Worm (Caenorhabditis elegans) whole organism, L4 larva: Measurements from ENCODE around the gene B0563.8.

ENCODE experiments used
- D1046.2 ChIP-seq: fragments of 200-800 bp; sonication (Bioruptor generic); IDR thresholded peaks from 2 replicates; pipeline ENCODE4 v1.3.6; 2022; ENCODE audit warnings: missing genetic modification characterization, missing compliant biosample characterization
- F37D6.2 ChIP-seq: sonication (generic microtip); optimal IDR thresholded peaks from 2 replicates; lab custom pipeline; 2016; ENCODE audit warnings: mild to moderate bottlenecking, missing genetic modification characterization, missing compliant biosample characterization
- F44E2.7 ChIP-seq: fragments of 200-800 bp; sonication (Bioruptor generic); IDR thresholded peaks from 2 replicates; pipeline ENCODE4 v2.1.2; 2022; ENCODE audit warnings: missing genetic modification characterization, missing compliant biosample characterization
- F49E8.2 ChIP-seq: sonication (generic microtip); optimal IDR thresholded peaks from 2 replicates; lab custom pipeline; 2016; ENCODE audit warnings: missing compliant biosample characterization, mild to moderate bottlenecking, missing genetic modification characterization, borderline replicate concordance
- Y105C5A.15 ChIP-seq: fragments of 200-800 bp; sonication (Bioruptor generic); IDR thresholded peaks from 2 replicates; pipeline ENCODE4 v1.3.6; 2022; ENCODE audit warnings: missing genetic modification characterization, missing compliant biosample characterization
- Y48G9A.11 ChIP-seq: fragments of 200-800 bp; sonication (Bioruptor generic); IDR thresholded peaks from 2 replicates; pipeline ENCODE4 v1.3.6; 2022; ENCODE audit warnings: missing genetic modification reagents, missing genetic modification characterization, missing compliant biosample characterization
- Y5F2A.4 ChIP-seq: fragments of 200-800 bp; sonication (Bioruptor generic); optimal IDR thresholded peaks from 2 replicates; lab custom pipeline; 2018; ENCODE audit warnings: mild to moderate bottlenecking, missing genetic modification characterization, missing compliant biosample characterization
- Y75B8A.6 ChIP-seq: fragments of 200-800 bp; sonication (Bioruptor generic); IDR thresholded peaks from 2 replicates; pipeline ENCODE4 v1.3.6; 2022; ENCODE audit warnings: missing genetic modification reagents, missing genetic modification characterization, missing compliant biosample characterization
- ZK337.2 ChIP-seq: fragments of 200-800 bp; sonication (Bioruptor generic); IDR thresholded peaks from 2 replicates; pipeline ENCODE4 v1.3.6; 2022; ENCODE audit warnings: missing genetic modification reagents, missing genetic modification characterization, missing compliant biosample characterization
- aly-2 ChIP-seq: sonication (generic microtip); optimal IDR thresholded peaks from 2 replicates; lab custom pipeline; 2018; ENCODE audit warnings: missing biosample characterization, missing genetic modification characterization
- ama-1 ChIP-seq: fragments of 150-350 bp; optimal IDR thresholded peaks from 2 replicates; lab custom pipeline; 2014; ENCODE audit warnings: inconsistent platforms, mixed read lengths
- ceh-20 ChIP-seq: fragments of 200-800 bp; sonication (Bioruptor generic); IDR thresholded peaks from 2 replicates; pipeline ENCODE4 v1.3.6; 2022; ENCODE audit warnings: missing genetic modification reagents, missing genetic modification characterization, missing compliant biosample characterization
- ceh-32 ChIP-seq: sonication (generic microtip); optimal IDR thresholded peaks from 2 replicates; lab custom pipeline; 2016; ENCODE audit warnings: mild to moderate bottlenecking, missing genetic modification characterization, missing compliant biosample characterization; ENCODE audit not compliant: poor library complexity
- ceh-44 ChIP-seq: fragments of 200-800 bp; sonication (Bioruptor generic); IDR thresholded peaks from 2 replicates; pipeline ENCODE4 v1.3.6; 2022; ENCODE audit warnings: missing genetic modification reagents, missing genetic modification characterization, missing compliant biosample characterization
- ceh-62 ChIP-seq: sonication (generic microtip); optimal IDR thresholded peaks from 2 replicates; lab custom pipeline; 2017; ENCODE audit warnings: missing biosample characterization, missing genetic modification characterization
- ceh-82 ChIP-seq: sonication (generic microtip); optimal IDR thresholded peaks from 2 replicates; lab custom pipeline; 2017; ENCODE audit warnings: missing biosample characterization, missing genetic modification characterization
- ces-1 ChIP-seq: fragments of 150-350 bp; sonication (generic microtip); optimal IDR thresholded peaks from 4 replicates; lab custom pipeline; 2014; ENCODE audit warnings: missing biosample characterization, missing genetic modification reagents, missing genetic modification characterization
- cey-2 ChIP-seq: sonication (generic microtip); optimal IDR thresholded peaks from 3 replicates; lab custom pipeline; 2017; ENCODE audit warnings: missing genetic modification characterization, mild to moderate bottlenecking, missing compliant biosample characterization, antibody characterized with exemption, borderline replicate concordance; ENCODE audit not compliant: insufficient read depth
- ctbp-1 ChIP-seq: fragments of 200-800 bp; sonication (Bioruptor generic); IDR thresholded peaks from 2 replicates; pipeline ENCODE4 v1.3.6; 2022; ENCODE audit warnings: missing genetic modification reagents, missing genetic modification characterization, missing compliant biosample characterization
- daf-16 ChIP-seq, 3 experiments: sonication (generic microtip); optimal IDR thresholded peaks; 2 replicates each; lab custom pipeline; 2016 to 2017; ENCODE audit warnings: missing genetic modification characterization in 3 of 3, missing genetic modification reagents in 3 of 3, mild to moderate bottlenecking in 2 of 3, missing compliant biosample characterization in 2 of 3, missing biosample characterization in 1 of 3, moderate library complexity in 1 of 3
- dmd-6 ChIP-seq: fragments of 200-800 bp; sonication (Bioruptor generic); IDR thresholded peaks from 2 replicates; pipeline ENCODE4 v1.3.6; 2022; ENCODE audit warnings: missing genetic modification reagents, missing genetic modification characterization, missing compliant biosample characterization
- duxl-1 ChIP-seq: sonication (generic microtip); optimal IDR thresholded peaks from 2 replicates; lab custom pipeline; 2016; ENCODE audit warnings: mild to moderate bottlenecking, missing genetic modification characterization, moderate library complexity, missing compliant biosample characterization; ENCODE audit not compliant: poor library complexity
- hif-1 ChIP-seq, 2 experiments: sonication (generic microtip); optimal IDR thresholded peaks; 2 replicates each; lab custom pipeline; 2016 to 2017; ENCODE audit warnings: missing compliant biosample characterization in 2 of 2, missing genetic modification characterization in 2 of 2, missing genetic modification reagents in 2 of 2, missing genotype in 2 of 2, mild to moderate bottlenecking in 1 of 2
- hmg-1.1 ChIP-seq: fragments of 200-800 bp; sonication (Bioruptor generic); IDR thresholded peaks from 2 replicates; pipeline ENCODE4 v1.3.6; 2022; ENCODE audit warnings: missing genetic modification reagents, missing genetic modification characterization, missing compliant biosample characterization
- jun-1 ChIP-seq: fragments of 150-350 bp; optimal IDR thresholded peaks from 2 replicates; lab custom pipeline; 2014; ENCODE audit warnings: missing biosample characterization, missing genetic modification reagents, missing genetic modification characterization
- lim-7 ChIP-seq: fragments of 200-800 bp; sonication (Bioruptor generic); IDR thresholded peaks from 2 replicates; pipeline ENCODE4 v1.3.6; 2022; ENCODE audit warnings: missing genetic modification characterization, missing compliant biosample characterization
- lin-1 ChIP-seq: fragments of 200-800 bp; sonication (Bioruptor generic); IDR thresholded peaks from 2 replicates; pipeline ENCODE4 v1.3.6; 2022; ENCODE audit warnings: missing genetic modification reagents, missing genetic modification characterization, missing compliant biosample characterization
- lir-3 ChIP-seq: sonication (generic microtip); optimal IDR thresholded peaks from 2 replicates; lab custom pipeline; 2016; ENCODE audit warnings: mild to moderate bottlenecking, missing genetic modification characterization, missing compliant biosample characterization
- lsy-2 ChIP-seq, 2 experiments: fragments of 150-350 bp in 1 of 2; sonication (generic microtip) in 1 of 2; optimal IDR thresholded peaks; 2 replicates each; lab custom pipeline; 2014 to 2017; ENCODE audit warnings: missing biosample characterization in 2 of 2, missing genetic modification characterization in 2 of 2
- mes-2 ChIP-seq: sonication (generic microtip); optimal IDR thresholded peaks from 2 replicates; lab custom pipeline; 2016; ENCODE audit warnings: missing genotype, mild to moderate bottlenecking, missing genetic modification characterization, missing compliant biosample characterization; ENCODE audit not compliant: poor library complexity, severe bottlenecking
- mxl-3 ChIP-seq: fragments of 200-800 bp; sonication (Bioruptor generic); optimal IDR thresholded peaks from 2 replicates; lab custom pipeline; 2018; ENCODE audit warnings: mild to moderate bottlenecking, missing genetic modification characterization, missing compliant biosample characterization
- nhr-10 ChIP-seq: fragments of 150-350 bp; optimal IDR thresholded peaks from 2 replicates; lab custom pipeline; 2014; ENCODE audit warnings: missing biosample characterization, missing genetic modification characterization
- nhr-25 ChIP-seq: sonication (generic microtip); optimal IDR thresholded peaks from 2 replicates; lab custom pipeline; 2017; ENCODE audit warnings: missing genetic modification characterization, mild to moderate bottlenecking, missing compliant biosample characterization, antibody characterized with exemption, moderate library complexity, borderline replicate concordance; ENCODE audit not compliant: insufficient read depth
- nhr-48 ChIP-seq: sonication (generic microtip); optimal IDR thresholded peaks from 2 replicates; lab custom pipeline; 2016; ENCODE audit warnings: mild to moderate bottlenecking, missing genetic modification characterization, missing compliant biosample characterization
- nhr-76 ChIP-seq: fragments of 150-350 bp; optimal IDR thresholded peaks from 2 replicates; lab custom pipeline; 2014; ENCODE audit warnings: missing biosample characterization, missing genetic modification characterization
- nhr-77 ChIP-seq: fragments of 150-350 bp; optimal IDR thresholded peaks from 2 replicates; lab custom pipeline; 2014; ENCODE audit warnings: missing biosample characterization, missing genetic modification characterization
- rbr-2 ChIP-seq: sonication (generic microtip); optimal IDR thresholded peaks from 2 replicates; lab custom pipeline; 2016; ENCODE audit warnings: missing genotype, missing genetic modification characterization, missing compliant biosample characterization
- saeg-2 ChIP-seq: fragments of 200-800 bp; sonication (Bioruptor generic); IDR thresholded peaks from 2 replicates; pipeline ENCODE4 v1.3.6; 2022; ENCODE audit warnings: missing genetic modification reagents, missing genetic modification characterization, missing compliant biosample characterization
- set-16 ChIP-seq: fragments of 200-800 bp; sonication (Bioruptor generic); IDR thresholded peaks from 2 replicates; pipeline ENCODE4 v1.3.6; 2022; ENCODE audit warnings: missing genetic modification reagents, missing genetic modification characterization, missing compliant biosample characterization
- snpc-1.2 ChIP-seq: fragments of 200-800 bp; sonication (Bioruptor generic); IDR thresholded peaks from 2 replicates; pipeline ENCODE4 v1.3.6; 2022; ENCODE audit warnings: missing genetic modification reagents, missing genetic modification characterization, missing compliant biosample characterization
- spr-3 ChIP-seq: fragments of 200-800 bp; sonication (Bioruptor generic); optimal IDR thresholded peaks from 2 replicates; lab custom pipeline; 2018; ENCODE audit warnings: mild to moderate bottlenecking, missing genetic modification characterization, missing compliant biosample characterization
- unc-62 ChIP-seq, 3 experiments: fragments of 150-350 bp in 1 of 3; sonication (generic microtip); optimal IDR thresholded peaks in 2 of 3; peaks in 1 of 3; 1 replicate in 1 of 3; 2 replicates in 2 of 3; lab custom pipeline; 2014 to 2017; ENCODE audit warnings: missing biosample characterization in 3 of 3, missing genetic modification characterization in 3 of 3, missing genetic modification reagents in 3 of 3, missing genotype in 1 of 3
- zag-1 ChIP-seq: fragments of 150-350 bp; optimal IDR thresholded peaks from 2 replicates; lab custom pipeline; 2014; ENCODE audit warnings: missing biosample characterization, missing genetic modification characterization

The B0563.8 gene

DNA sequence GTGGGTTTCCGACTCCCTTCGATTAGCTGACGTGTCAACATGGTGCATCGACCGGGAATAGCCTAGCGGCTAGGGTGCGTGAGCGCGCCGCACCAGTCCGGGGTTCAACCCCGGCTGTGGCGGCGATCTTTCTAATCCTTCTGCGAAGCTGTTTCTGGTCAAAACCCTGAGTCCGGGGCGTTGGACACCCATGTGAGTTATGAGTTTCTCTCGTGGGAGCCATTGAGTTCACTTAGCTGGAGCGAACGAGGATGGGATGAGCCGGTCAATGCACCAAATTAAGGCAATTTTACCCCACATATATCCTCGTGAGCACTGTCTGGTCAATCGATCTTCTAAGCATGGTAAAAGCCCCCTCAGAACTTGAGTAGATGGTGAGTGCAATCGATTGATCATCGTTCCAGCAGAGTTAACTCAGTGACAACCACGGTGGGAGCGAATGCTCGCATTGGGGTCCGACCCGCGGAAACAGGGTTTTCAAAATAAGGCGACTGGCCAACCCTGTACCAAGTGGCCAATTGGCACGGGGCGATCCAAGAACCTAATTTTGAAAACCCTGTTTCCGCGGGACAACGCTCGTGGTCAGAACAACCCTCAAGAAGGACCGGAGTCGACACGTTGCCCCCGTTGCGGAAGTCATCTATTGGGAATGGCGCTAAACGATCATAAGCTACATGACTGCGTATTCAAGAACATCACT, 17.6 kb upstream of the B0563.8 start, which contains the start of gene Y81B9A.1:
Y81B9A.1 (plus strand) TSS at position 650 of the 700 bp plus-strand sequence.
- TF ChIP-seq Y75B8A.6 (no peak), set-16 (GFP tag; lab: Robert Waterston, UW) (peak; percentile 84), nhr-77 (tag; lab: Kevin White, UChicago) (no peak), F37D6.2 (tag; lab: Kevin White, UChicago) (no peak), dmd-6 (GFP tag; lab: Robert Waterston, UW) (no peak), mes-2 (no peak), zag-1 (no peak), ceh-44 (GFP tag; lab: Robert Waterston, UW) (peak; percentile 76), snpc-1.2 (GFP tag; lab: Robert Waterston, UW) (peak; percentile 43; the same call in 1 of the 2 replicates), ZK337.2 (GFP tag; lab: Robert Waterston, UW) (no peak), ceh-62 (tag; lab: Kevin White, UChicago) (no peak), lim-7 (GFP tag; lab: Robert Waterston, UW) (0 out of 2 replicates have a peak, but pooled peaks have one; percentile 15), spr-3 (GFP tag; lab: Kevin White, UChicago) (no peak), cey-2 (no peak), mxl-3 (GFP tag; lab: Kevin White, UChicago) (no peak), lir-3 (tag; lab: Kevin White, UChicago) (no peak), daf-16 (GFP tag; optimal IDR thresholded peaks at IDR 0.05; lab: Kevin White, UChicago) (no peak), daf-16 (tag; optimal IDR thresholded peaks at IDR 0.05; lab: Kevin White, UChicago) (no peak), Y48G9A.11 (0 out of 2 replicates have a peak, but pooled peaks have one; percentile 12), saeg-2 (GFP tag; lab: Robert Waterston, UW) (no peak), ceh-82 (no peak), duxl-1 (tag; lab: Kevin White, UChicago) (no peak), ama-1 (lab: Kevin White, UChicago) (no peak), ctbp-1 (GFP tag; lab: Robert Waterston, UW) (no peak), ceh-32 (no peak), aly-2 (no peak)
- TF ChIP-seq, all 104 proteins: peak for 5

DNA sequence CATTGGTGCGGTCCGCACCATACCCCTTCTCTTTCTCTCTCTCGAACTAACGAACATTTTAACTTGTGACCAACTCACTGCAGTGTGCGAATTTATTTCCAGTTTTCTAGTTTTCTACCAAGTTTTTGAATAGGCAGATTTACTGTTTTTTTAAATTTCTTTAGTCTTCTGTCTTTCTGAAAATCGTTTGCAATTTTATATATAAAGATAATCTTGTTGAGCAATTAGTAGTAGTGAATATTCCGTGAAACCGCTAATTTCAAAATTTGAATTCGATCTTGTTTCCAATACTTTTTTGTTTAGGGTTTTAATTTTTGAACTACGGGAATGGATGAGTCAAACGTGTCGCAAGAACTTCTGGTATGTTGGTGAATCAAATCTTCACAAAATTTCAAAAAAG, 9.5 kb upstream of the B0563.8 start, which contains the start of gene Y81B9A.2:
Y81B9A.2 (plus strand) TSS at position 301 of the 400 bp plus-strand sequence.
- TF ChIP-seq unc-62 (GFP tag; optimal IDR thresholded peaks at IDR 0.05 in 1 of 2; lab: Kevin White, UChicago) (no peak), unc-62 (tag; optimal IDR thresholded peaks at IDR 0.05; lab: Kevin White, UChicago) (no peak), hmg-1.1 (GFP tag; lab: Robert Waterston, UW) (no peak), ces-1 (GFP tag; lab: Kevin White, UChicago) (no peak), snpc-1.2 (GFP tag; lab: Robert Waterston, UW) (no peak), ceh-20 (GFP tag; lab: Robert Waterston, UW) (no peak), jun-1 (tag; lab: Kevin White, UChicago) (no peak)

DNA sequence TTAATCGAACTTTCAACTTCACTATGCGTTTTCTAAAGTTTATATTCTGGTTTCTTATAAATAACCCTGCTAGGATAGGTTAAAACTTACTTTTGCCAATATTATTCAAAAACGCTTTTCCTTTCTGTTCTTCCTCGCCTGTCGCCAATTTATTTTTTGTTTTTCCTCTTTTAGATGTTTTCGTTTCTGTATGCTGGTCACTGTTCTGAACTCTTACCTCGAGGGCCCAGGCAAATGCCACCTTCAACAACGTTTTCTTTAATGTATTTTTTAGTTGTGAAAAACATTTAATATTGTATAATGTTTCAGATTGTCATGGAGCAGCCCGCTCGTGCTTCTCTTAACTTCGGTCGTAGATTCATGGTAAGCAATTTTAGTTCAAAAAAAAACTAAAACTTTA, 7.8 kb upstream of the B0563.8 start, which contains the start of gene Y81B9A.3:
Y81B9A.3 (plus strand) TSS at position 301 of the 400 bp plus-strand sequence.
- TF ChIP-seq lsy-2 (tag; optimal IDR thresholded peaks at IDR 0.05; lab: Kevin White, UChicago) = no peak

DNA sequence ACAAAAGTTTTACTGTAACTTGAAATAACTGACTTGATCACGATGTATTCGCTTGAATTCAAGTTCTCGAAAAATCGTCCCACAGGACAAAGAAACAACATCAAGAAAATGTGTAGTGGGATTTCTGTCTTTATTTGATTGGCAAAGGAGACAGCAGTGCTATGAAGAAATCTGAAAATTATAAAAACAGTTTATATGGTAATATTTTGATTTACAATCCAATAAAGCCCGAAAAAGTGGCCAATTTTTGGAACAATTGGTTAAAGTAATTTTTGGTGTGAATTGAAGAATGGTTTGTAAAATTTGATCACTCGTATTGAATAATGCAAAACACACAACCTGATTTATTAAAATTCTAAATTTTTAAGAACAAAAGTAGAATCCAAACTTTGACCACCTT, 6.5 kb upstream of the B0563.8 start, which contains the start of gene Y81B9A.4:
Y81B9A.4 (minus strand) TSS at position 101 of the 400 bp plus-strand sequence.
- TF ChIP-seq D1046.2 (GFP tag; lab: Robert Waterston, UW) (no peak), F49E8.2 (tag; lab: Kevin White, UChicago) (no peak), Y105C5A.15 (GFP tag; lab: Robert Waterston, UW) (no peak), nhr-25 (tag; lab: Kevin White, UChicago) (no peak), F44E2.7 (GFP tag; lab: Robert Waterston, UW) (no peak), jun-1 (tag; lab: Kevin White, UChicago) (no peak), nhr-48 (tag; lab: Kevin White, UChicago) (no peak), Y5F2A.4 (no peak), nhr-10 (tag; lab: Kevin White, UChicago) (no peak), lin-1 (GFP tag; lab: Robert Waterston, UW) (no peak), set-16 (GFP tag; lab: Robert Waterston, UW) (no peak), F37D6.2 (tag; lab: Kevin White, UChicago) (no peak), hif-1 (tag; optimal IDR thresholded peaks at IDR 0.05; lab: Kevin White, UChicago) (no peak), nhr-76 (tag; lab: Kevin White, UChicago) (no peak), rbr-2 (tag; lab: Kevin White, UChicago) (no peak)
- TF ChIP-seq, all 104 proteins: peak for 0
